Fruit fly (Drosophila melanogaster): ENCODE measurements around the gene CtsL4.
A peak's percentile ranks its signal among the peaks of the same experiment; 100 is the strongest.

Gene CtsL4

dm6 chr2L:10405008-10405654, 48.7 kb upstream of the CtsL4 start, which contains the start of the genes CG17768, LSm-4 and Ir31a (continued):
- TF ChIP-seq CG6175 (GFP tag; IDR thresholded peaks at IDR 0.05) (no peak), Dp (GFP tag; optimal IDR thresholded peaks at IDR 0.05) (no peak), CG12219 (GFP tag; optimal IDR thresholded peaks at IDR 0.05) (no peak), cwo (GFP tag; optimal IDR thresholded peaks at IDR 0.05) (no peak), CG2129 (GFP tag; IDR thresholded peaks at IDR 0.05; ENCODE audit: partially characterized antibody) (peak; percentile 66; the same call in 1 of the 2 replicates), Atf3 (GFP tag; optimal IDR thresholded peaks at IDR 0.05) (no peak), Bteb2 (GFP tag; optimal IDR thresholded peaks at IDR 0.05) (no peak), phol (tag; optimal IDR thresholded peaks at IDR 0.05) (peak; percentile 11), CG6683 (GFP tag; optimal IDR thresholded peaks at IDR 0.05) (no peak), CG12744 (GFP tag; optimal IDR thresholded peaks at IDR 0.05) (no peak), Drgx (GFP tag; IDR thresholded peaks at IDR 0.05) (no peak), CG4617 (GFP tag; optimal IDR thresholded peaks at IDR 0.05; ENCODE audit: borderline replicate concordance) (peak; percentile 40), ac (GFP tag; optimal IDR thresholded peaks at IDR 0.05) (no peak), ftz-f1 (GFP tag; optimal IDR thresholded peaks at IDR 0.05) (no peak), Oaz (GFP tag; IDR thresholded peaks at IDR 0.05) (no peak), CG3726 (GFP tag; IDR thresholded peaks at IDR 0.05) (no peak), prd (optimal IDR thresholded peaks at IDR 0.05) (no peak), prd (GFP tag; IDR thresholded peaks at IDR 0.05) (no peak), tgo (GFP tag; IDR thresholded peaks at IDR 0.05) (no peak), D19B (GFP tag; optimal IDR thresholded peaks at IDR 0.05) (no peak), pb (GFP tag; optimal IDR thresholded peaks at IDR 0.05) (no peak), CG3281 (GFP tag; optimal IDR thresholded peaks at IDR 0.05) (no peak), CG32767 (GFP tag; IDR thresholded peaks at IDR 0.05) (no peak), sna (GFP tag; IDR thresholded peaks at IDR 0.05; ENCODE audit: partially characterized antibody) (peak; percentile 66; the same call in 1 of the 2 replicates), dpn (GFP tag; optimal IDR thresholded peaks at IDR 0.05) (no peak), sob (GFP tag; IDR thresholded peaks at IDR 0.05) (no peak), bigmax (GFP tag; optimal IDR thresholded peaks at IDR 0.05) (no peak), TFAM (GFP tag; optimal IDR thresholded peaks at IDR 0.05) (no peak), Atf6 (GFP tag; IDR thresholded peaks at IDR 0.05) (no peak), CG3838 (GFP tag; optimal IDR thresholded peaks at IDR 0.05) (no peak), ATbp (GFP tag; optimal IDR thresholded peaks at IDR 0.05) (no peak), CG11504 (tag; optimal IDR thresholded peaks at IDR 0.05) (no peak), wek (GFP tag; optimal IDR thresholded peaks at IDR 0.05) (no peak), bsh (GFP tag; optimal IDR thresholded peaks at IDR 0.05) (no peak), CG17568 (GFP tag; optimal IDR thresholded peaks at IDR 0.05) (no peak), CG4282 (GFP tag; optimal IDR thresholded peaks at IDR 0.05) (no peak), yki (optimal IDR thresholded peaks at IDR 0.05) (no peak), Spps (tag; optimal IDR thresholded peaks at IDR 0.05) (no peak), ind (GFP tag; optimal IDR thresholded peaks at IDR 0.05) (no peak), BEAF-32 (GFP tag; optimal IDR thresholded peaks at IDR 0.05) (peak; percentile 73), CG17186 (GFP tag; optimal IDR thresholded peaks at IDR 0.05) (no peak), CG4360 (GFP tag; IDR thresholded peaks at IDR 0.05) (no peak), CrebB (tag; optimal IDR thresholded peaks at IDR 0.05) (no peak), lab (GFP tag; optimal IDR thresholded peaks at IDR 0.05) (no peak), lmd (GFP tag; IDR thresholded peaks at IDR 0.05) (no peak), Eip74EF (GFP tag; optimal IDR thresholded peaks at IDR 0.05) (no peak), ato (GFP tag; IDR thresholded peaks at IDR 0.05; ENCODE audit: partially characterized antibody) (no peak), tx (GFP tag; optimal IDR thresholded peaks at IDR 0.05) (no peak), CG8765 (GFP tag; IDR thresholded peaks at IDR 0.05) (no peak), jigr1 (GFP tag; IDR thresholded peaks at IDR 0.05) (no peak; the same call in 2 of the 3 replicates), CG6272 (GFP tag; IDR thresholded peaks at IDR 0.05) (no peak)
